Fruit fly (Drosophila melanogaster) whole organism, embryonic: ENCODE measurements around the gene CG4210.
A peak's percentile ranks its signal among the peaks of the same experiment; 100 is the strongest.

Experiments
- Adf1 ChIP-seq: fragments of 200-800 bp; sonication (Bioruptor generic); IDR thresholded peaks from 2 replicates; pipeline ENCODE4 v1.3.6; 2022; ENCODE audit warnings: missing biosample characterization, missing genetic modification characterization
- Atf-2 ChIP-seq: fragments of 200-800 bp; sonication (Bioruptor generic); optimal IDR thresholded peaks from 2 replicates; lab custom pipeline; 2016; ENCODE audit warnings: missing biosample characterization, missing genetic modification characterization
- CG10321 ChIP-seq: fragments of 200-800 bp; sonication (Bioruptor generic); IDR thresholded peaks from 2 replicates; pipeline ENCODE4 v1.3.6; 2022; ENCODE audit warnings: missing biosample characterization, missing genetic modification characterization
- CG12236 ChIP-seq: fragments of 200-800 bp; sonication (Bioruptor generic); optimal IDR thresholded peaks from 2 replicates; lab custom pipeline; 2016; ENCODE audit warnings: missing biosample characterization, missing genetic modification characterization
- CG12659 ChIP-seq: fragments of 200-800 bp; sonication (Bioruptor generic); optimal IDR thresholded peaks from 3 replicates; lab custom pipeline; 2017; ENCODE audit warnings: mild to moderate bottlenecking, missing biosample characterization, missing genetic modification reagents, missing genetic modification characterization
- CG13287 ChIP-seq: fragments of 200-800 bp; sonication (Bioruptor generic); IDR thresholded peaks from 2 replicates; pipeline ENCODE4 v1.3.6; 2022; ENCODE audit warnings: missing biosample characterization, missing genetic modification characterization; ENCODE audit not compliant: partially characterized antibody
- CG14667 ChIP-seq: fragments of 200-800 bp; sonication (Bioruptor generic); IDR thresholded peaks from 2 replicates; pipeline ENCODE4 v1.3.6; 2022; ENCODE audit warnings: missing biosample characterization, missing genetic modification characterization
- CG1647 ChIP-seq: fragments of 200-800 bp; sonication (Bioruptor generic); optimal IDR thresholded peaks from 3 replicates; lab custom pipeline; 2016; ENCODE audit warnings: missing biosample characterization, missing genetic modification characterization
- CG17359 ChIP-seq: fragments of 200-800 bp; sonication (Bioruptor generic); optimal IDR thresholded peaks from 3 replicates; lab custom pipeline; 2018; ENCODE audit warnings: missing biosample characterization, mild to moderate bottlenecking, missing genetic modification characterization, moderate library complexity
- CG18599 ChIP-seq: fragments of 200-800 bp; sonication (Bioruptor generic); optimal IDR thresholded peaks from 3 replicates; lab custom pipeline; 2017; ENCODE audit warnings: missing biosample characterization, missing genetic modification characterization, mild to moderate bottlenecking, moderate library complexity, missing genetic modification reagents
- CG32532 ChIP-seq: fragments of 200-800 bp; sonication (Bioruptor generic); IDR thresholded peaks from 2 replicates; pipeline ENCODE4 v1.3.6; 2022; ENCODE audit warnings: missing biosample characterization, missing genetic modification characterization
- CG4328 ChIP-seq: fragments of 200-800 bp; sonication (Bioruptor generic); optimal IDR thresholded peaks from 3 replicates; lab custom pipeline; 2017; ENCODE audit warnings: missing biosample characterization, missing genetic modification reagents, missing genetic modification characterization
- CG4617 ChIP-seq: fragments of 200-800 bp; sonication (Bioruptor generic); optimal IDR thresholded peaks from 3 replicates; lab custom pipeline; 2016; ENCODE audit warnings: missing biosample characterization, missing genetic modification characterization, borderline replicate concordance
- CG4820 ChIP-seq: fragments of 200-800 bp; sonication (Bioruptor generic); optimal IDR thresholded peaks from 3 replicates; lab custom pipeline; 2016; ENCODE audit warnings: missing biosample characterization, missing genetic modification characterization
- CG6254 ChIP-seq: fragments of 200-800 bp; sonication (Bioruptor generic); optimal IDR thresholded peaks from 3 replicates; lab custom pipeline; 2017; ENCODE audit warnings: mild to moderate bottlenecking, missing biosample characterization, missing genetic modification reagents, missing genetic modification characterization
- CG7372 ChIP-seq: fragments of 200-800 bp; sonication (Bioruptor generic); IDR thresholded peaks from 2 replicates; pipeline ENCODE4 v1.3.6; 2022; ENCODE audit warnings: missing biosample characterization, missing genetic modification characterization
- CG7963 ChIP-seq: fragments of 200-800 bp; sonication (Bioruptor generic); IDR thresholded peaks from 3 replicates; pipeline ENCODE4 v1.3.6; 2022; ENCODE audit warnings: missing biosample characterization, missing genetic modification characterization; ENCODE audit not compliant: partially characterized antibody
- CG8765 ChIP-seq: fragments of 200-800 bp; sonication (Bioruptor generic); IDR thresholded peaks from 2 replicates; pipeline ENCODE4 v1.3.6; 2022; ENCODE audit warnings: missing biosample characterization, missing genetic modification characterization
- CG9817 ChIP-seq: fragments of 200-800 bp; sonication (Bioruptor generic); optimal IDR thresholded peaks from 2 replicates; lab custom pipeline; 2018; ENCODE audit warnings: missing biosample characterization, mild to moderate bottlenecking, missing genetic modification characterization, moderate library complexity
- D ChIP-seq, 2 experiments: fragments of 200-800 bp in 1 of 2; fragments of >200 bp in 1 of 2; sonication (Bioruptor generic) in 1 of 2; optimal IDR thresholded peaks; 2 replicates in 1 of 2; 3 replicates in 1 of 2; lab custom pipeline; 2017; ENCODE audit warnings: mild to moderate bottlenecking in 1 of 2, missing biosample characterization in 1 of 2, missing genetic modification characterization in 1 of 2, missing genetic modification reagents in 1 of 2
- Dip2 ChIP-seq: fragments of 200-800 bp; sonication (Bioruptor generic); IDR thresholded peaks from 2 replicates; pipeline ENCODE4 v1.3.6; 2022; ENCODE audit warnings: missing biosample characterization, missing genetic modification characterization
- HLHmδ ChIP-seq: fragments of 200-800 bp; sonication (Bioruptor generic); optimal IDR thresholded peaks from 2 replicates; lab custom pipeline; 2018; ENCODE audit warnings: missing biosample characterization, mild to moderate bottlenecking, missing genetic modification characterization, moderate library complexity
- Hr3 ChIP-seq: fragments of 200-800 bp; sonication (Bioruptor generic); optimal IDR thresholded peaks from 3 replicates; lab custom pipeline; 2016; ENCODE audit warnings: missing biosample characterization, missing genetic modification characterization
- Hr51 ChIP-seq, 2 experiments: fragments of 200-800 bp; sonication (Bioruptor generic); optimal IDR thresholded peaks; 2 replicates in 1 of 2; 3 replicates in 1 of 2; lab custom pipeline; 2016 to 2018; ENCODE audit warnings: missing biosample characterization in 2 of 2, missing genetic modification characterization in 2 of 2, mild to moderate bottlenecking in 1 of 2, moderate library complexity in 1 of 2
- MBD-R2 ChIP-seq: fragments of 200-800 bp; sonication (Bioruptor generic); IDR thresholded peaks from 2 replicates; pipeline ENCODE4 v1.3.6; 2022; ENCODE audit warnings: missing biosample characterization, missing genetic modification characterization
- NK7.1 ChIP-seq: fragments of 200-800 bp; sonication (Bioruptor generic); optimal IDR thresholded peaks from 3 replicates; lab custom pipeline; 2016; ENCODE audit warnings: missing biosample characterization, missing genetic modification characterization
- Opbp ChIP-seq: fragments of 200-800 bp; sonication (Bioruptor generic); IDR thresholded peaks from 3 replicates; pipeline ENCODE4 v1.3.6; 2022; ENCODE audit warnings: missing biosample characterization, missing genetic modification characterization; ENCODE audit not compliant: partially characterized antibody
- PHDP ChIP-seq: fragments of 200-800 bp; sonication (Bioruptor generic); optimal IDR thresholded peaks from 3 replicates; lab custom pipeline; 2018; ENCODE audit warnings: missing biosample characterization, mild to moderate bottlenecking, missing genetic modification characterization, moderate library complexity
- Sry-δ ChIP-seq: fragments of 200-800 bp; sonication (Bioruptor generic); optimal IDR thresholded peaks from 2 replicates; lab custom pipeline; 2016; ENCODE audit warnings: missing biosample characterization, missing genetic modification characterization
- TFAM ChIP-seq: fragments of 200-800 bp; sonication (Bioruptor generic); optimal IDR thresholded peaks from 2 replicates; lab custom pipeline; 2017; ENCODE audit warnings: missing biosample characterization, missing genetic modification characterization, inconsistent platforms
- cg ChIP-seq: fragments of 200-800 bp; sonication (Bioruptor generic); optimal IDR thresholded peaks from 3 replicates; lab custom pipeline; 2019; ENCODE audit warnings: missing biosample characterization, mild to moderate bottlenecking, missing genetic modification characterization, moderate library complexity
- chif ChIP-seq, 2 experiments: fragments of 200-800 bp; sonication (Bioruptor generic); optimal IDR thresholded peaks; 3 replicates each; lab custom pipeline; 2016; ENCODE audit warnings: missing biosample characterization in 2 of 2, missing genetic modification characterization in 2 of 2
- corto ChIP-seq: fragments of 200-800 bp; sonication (Bioruptor generic); optimal IDR thresholded peaks from 2 replicates; lab custom pipeline; 2016; ENCODE audit warnings: missing biosample characterization, mild to moderate bottlenecking, missing genetic modification characterization, moderate library complexity
- crp ChIP-seq, 2 experiments: fragments of 200-800 bp; sonication (Bioruptor generic); optimal IDR thresholded peaks; 2 replicates in 1 of 2; 3 replicates in 1 of 2; lab custom pipeline; 2017; ENCODE audit warnings: missing biosample characterization in 2 of 2, missing genetic modification characterization in 2 of 2, mild to moderate bottlenecking in 1 of 2, moderate library complexity in 1 of 2
- dmrt11E ChIP-seq: fragments of 200-800 bp; sonication (Bioruptor generic); optimal IDR thresholded peaks from 3 replicates; lab custom pipeline; 2018; ENCODE audit warnings: missing biosample characterization, mild to moderate bottlenecking, missing genetic modification characterization, moderate library complexity
- ems ChIP-seq: fragments of 200-800 bp; sonication (Bioruptor generic); optimal IDR thresholded peaks from 3 replicates; lab custom pipeline; 2016; ENCODE audit warnings: missing biosample characterization, missing genetic modification characterization
- fru ChIP-seq: fragments of >200 bp; optimal IDR thresholded peaks from 2 replicates; lab custom pipeline; 2017
- gcm ChIP-seq: fragments of 200-800 bp; sonication (Bioruptor generic); optimal IDR thresholded peaks from 2 replicates; lab custom pipeline; 2019; ENCODE audit warnings: missing biosample characterization, mild to moderate bottlenecking, missing genetic modification characterization, moderate library complexity
- hth ChIP-seq: fragments of >200 bp; optimal IDR thresholded peaks from 2 replicates; lab custom pipeline; 2017; ENCODE audit warnings: inconsistent platforms
- ind ChIP-seq: fragments of 200-800 bp; sonication (Bioruptor generic); optimal IDR thresholded peaks from 3 replicates; lab custom pipeline; 2016; ENCODE audit warnings: missing biosample characterization, missing genetic modification characterization
- maf-S ChIP-seq: fragments of 200-800 bp; sonication (Bioruptor generic); optimal IDR thresholded peaks from 2 replicates; lab custom pipeline; 2016; ENCODE audit warnings: missing biosample characterization, missing genetic modification characterization
- mirr ChIP-seq: fragments of 200-800 bp; sonication (Bioruptor generic); optimal IDR thresholded peaks from 3 replicates; lab custom pipeline; 2018; ENCODE audit warnings: missing biosample characterization, mild to moderate bottlenecking, missing genetic modification characterization
- nau ChIP-seq: fragments of 200-800 bp; sonication (Bioruptor generic); optimal IDR thresholded peaks from 3 replicates; lab custom pipeline; 2017; ENCODE audit warnings: missing biosample characterization, mild to moderate bottlenecking, missing genetic modification characterization, missing genetic modification reagents
- nmo ChIP-seq: fragments of 200-800 bp; sonication (Bioruptor generic); optimal IDR thresholded peaks from 2 replicates; lab custom pipeline; 2018; ENCODE audit warnings: missing biosample characterization, mild to moderate bottlenecking, missing genetic modification characterization, moderate library complexity
- odd ChIP-seq: fragments of 200-800 bp; sonication (Bioruptor generic); optimal IDR thresholded peaks from 2 replicates; lab custom pipeline; 2017; ENCODE audit warnings: missing biosample characterization, mild to moderate bottlenecking, missing genetic modification characterization
- pho ChIP-seq: fragments of 200-800 bp; sonication (Bioruptor generic); optimal IDR thresholded peaks from 2 replicates; lab custom pipeline; 2016; ENCODE audit warnings: missing biosample characterization, missing genetic modification characterization
- salm ChIP-seq: fragments of 200-800 bp; sonication (Bioruptor generic); optimal IDR thresholded peaks from 2 replicates; lab custom pipeline; 2018; ENCODE audit warnings: missing biosample characterization, mild to moderate bottlenecking, missing genetic modification characterization
- sens-2 ChIP-seq: fragments of 200-800 bp; sonication (Bioruptor generic); IDR thresholded peaks from 2 replicates; pipeline ENCODE4 v1.3.6; 2022; ENCODE audit warnings: missing biosample characterization, missing genetic modification characterization
- sima ChIP-seq: fragments of 200-800 bp; sonication (Bioruptor generic); optimal IDR thresholded peaks from 2 replicates; lab custom pipeline; 2016; ENCODE audit warnings: missing biosample characterization, missing genetic modification characterization
- wdn ChIP-seq: fragments of 200-800 bp; sonication (Bioruptor generic); IDR thresholded peaks from 2 replicates; pipeline ENCODE4 v1.3.6; 2022; ENCODE audit warnings: missing biosample characterization, missing genetic modification characterization

CG4210 gene

dm6 chr3R:15250454-15250853 lies 36.7 kb downstream of the CG4210 start (continued):
- peak in 1 of 2 experiments; percentile 30 for TF ChIP-seq Hr51 (GFP tag; optimal IDR thresholded peaks at IDR 0.05; lab: Kevin White, UChicago)
- peak; percentile 66 for TF ChIP-seq CG12659 (GFP tag; lab: Kevin White, UChicago)
- peak; percentile 30; the same call in 1 of the 2 replicates for TF ChIP-seq CG10321 (GFP tag; lab: Robert Waterston, UW)
- peak; percentile 60 for TF ChIP-seq CG7372 (GFP tag; lab: Robert Waterston, UW)
- TF ChIP-seq ind (GFP tag; lab: Kevin White, UChicago), result peak; percentile 58
- no peak for TF ChIP-seq CG8765 (GFP tag; lab: Robert Waterston, UW)
- peak in 1 of 2 experiments; percentile 2 for TF ChIP-seq crp (GFP tag; optimal IDR thresholded peaks at IDR 0.05; lab: Kevin White, UChicago)
- TF ChIP-seq D (optimal IDR thresholded peaks at IDR 0.05; lab: Kevin White, UChicago), result no peak
- peak; percentile 35 for TF ChIP-seq D (GFP tag; optimal IDR thresholded peaks at IDR 0.05; lab: Kevin White, UChicago)
- TF ChIP-seq salm (tag; lab: Kevin White, UChicago), result peak; percentile 14
- peak; percentile 46 for TF ChIP-seq pho
- no peak for TF ChIP-seq mirr
- TF ChIP-seq gcm (GFP tag; lab: Kevin White, UChicago), result no peak
- TF ChIP-seq CG12236 (GFP tag; lab: Kevin White, UChicago), result no peak
- TF ChIP-seq CG14667, result 0 out of 2 replicates have a peak, but pooled peaks have one; percentile 20
- TF ChIP-seq CG18599 (GFP tag; lab: Kevin White, UChicago), result peak; percentile 94
- TF ChIP-seq CG13287, result no peak
- TF ChIP-seq CG7963 (GFP tag; lab: Robert Waterston, UW), result no peak
- TF ChIP-seq CG9817 (tag; lab: Kevin White, UChicago), result peak; percentile 69
- no peak for TF ChIP-seq Opbp (GFP tag; lab: Robert Waterston, UW)
- no peak for TF ChIP-seq TFAM
- no peak for TF ChIP-seq Atf-2 (GFP tag; lab: Kevin White, UChicago)
- peak; percentile 7 for TF ChIP-seq ems (GFP tag; lab: Kevin White, UChicago)
- no peak for TF ChIP-seq fru (lab: Kevin White, UChicago)
- TF ChIP-seq MBD-R2, result peak; percentile 55; the same call in 1 of the 2 replicates
- peak; percentile 86 for TF ChIP-seq CG32532 (GFP tag; lab: Robert Waterston, UW)
- TF ChIP-seq Dip2 (GFP tag; lab: Robert Waterston, UW), result no peak
- no peak for TF ChIP-seq NK7.1 (GFP tag; lab: Kevin White, UChicago)
- no peak for TF ChIP-seq sima (GFP tag; lab: Kevin White, UChicago)
- no peak for TF ChIP-seq CG4820 (GFP tag; lab: Kevin White, UChicago)
- TF ChIP-seq HLHmδ (GFP tag; lab: Kevin White, UChicago), result no peak
- no peak for TF ChIP-seq corto (GFP tag; lab: Kevin White, UChicago)
- peak; percentile 59; the same call in 1 of the 2 replicates for TF ChIP-seq Adf1 (GFP tag; lab: Robert Waterston, UW)
- no peak for TF ChIP-seq hth (lab: Kevin White, UChicago)
- no peak for TF ChIP-seq nmo (GFP tag; lab: Kevin White, UChicago)
- no peak for TF ChIP-seq chif (GFP tag; optimal IDR thresholded peaks at IDR 0.05; lab: Kevin White, UChicago)
- TF ChIP-seq maf-S (GFP tag; lab: Kevin White, UChicago), result no peak
- no peak for TF ChIP-seq CG1647 (GFP tag; lab: Kevin White, UChicago)
- TF ChIP-seq CG6254, result no peak
- TF ChIP-seq dmrt11E (tag; lab: Kevin White, UChicago), result no peak
- TF ChIP-seq CG4617 (GFP tag; lab: Kevin White, UChicago), result no peak
- TF ChIP-seq CG4328, result peak; percentile 25
- TF ChIP-seq sens-2 (GFP tag; lab: Robert Waterston, UW), result no peak
- no peak for TF ChIP-seq PHDP (tag; lab: Kevin White, UChicago)
- TF ChIP-seq cg, result no peak
- TF ChIP-seq Hr3 (GFP tag; lab: Kevin White, UChicago), result peak; percentile 62
- no peak for TF ChIP-seq odd (GFP tag; lab: Kevin White, UChicago)
- no peak for TF ChIP-seq Sry-δ
- TF ChIP-seq CG17359 (tag; lab: Kevin White, UChicago), result peak; percentile 69
- TF ChIP-seq wdn, result peak; percentile 64; the same call in 1 of the 2 replicates
- no peak for TF ChIP-seq nau (GFP tag; lab: Kevin White, UChicago)
